Fruit fly (Drosophila melanogaster): ENCODE measurements around the gene FER.

FER gene

DNA sequence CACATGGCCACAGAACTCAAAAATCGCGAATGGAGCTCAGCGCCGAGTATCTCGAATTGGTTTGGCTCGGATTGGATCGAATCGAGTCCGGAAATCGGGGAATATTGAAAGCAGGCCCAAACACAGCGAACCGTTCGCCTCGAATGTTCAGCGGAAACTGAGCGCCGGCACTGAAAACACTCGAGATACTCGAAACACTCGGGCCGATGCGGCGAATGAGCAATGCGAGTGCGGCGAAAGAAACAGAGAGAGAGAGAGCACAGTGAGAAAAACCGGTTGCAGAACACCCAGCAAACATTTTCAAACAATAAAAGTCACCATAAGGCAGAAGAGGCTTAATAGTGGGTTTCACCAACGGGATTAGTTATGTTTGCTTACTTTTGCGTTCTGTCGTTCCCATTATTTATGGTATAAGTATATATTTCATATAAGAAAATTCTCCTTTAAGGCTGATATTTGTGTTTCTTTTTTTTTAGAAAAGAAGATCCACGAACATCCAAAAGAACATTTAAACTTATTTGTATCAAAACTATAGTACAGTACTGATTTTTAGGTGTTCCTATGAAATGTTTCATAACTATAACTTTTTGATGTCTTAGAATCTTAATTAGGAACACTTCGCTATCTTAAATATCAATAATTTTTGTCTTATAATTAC is at the start of gene FER:
TSS of gene FER (minus strand) at position 162 of the 658 bp plus-strand sequence.
- TF ChIP-seq Sin3A (optimal IDR thresholded peaks at IDR 0.05) (no peak), ttk (optimal IDR thresholded peaks at IDR 0.05) (no peak), h (optimal IDR thresholded peaks at IDR 0.05) (no peak), insv (optimal IDR thresholded peaks at IDR 0.05) (no peak), psq (optimal IDR thresholded peaks at IDR 0.05) (no peak), Myc (optimal IDR thresholded peaks at IDR 0.05) (no peak)

DNA sequence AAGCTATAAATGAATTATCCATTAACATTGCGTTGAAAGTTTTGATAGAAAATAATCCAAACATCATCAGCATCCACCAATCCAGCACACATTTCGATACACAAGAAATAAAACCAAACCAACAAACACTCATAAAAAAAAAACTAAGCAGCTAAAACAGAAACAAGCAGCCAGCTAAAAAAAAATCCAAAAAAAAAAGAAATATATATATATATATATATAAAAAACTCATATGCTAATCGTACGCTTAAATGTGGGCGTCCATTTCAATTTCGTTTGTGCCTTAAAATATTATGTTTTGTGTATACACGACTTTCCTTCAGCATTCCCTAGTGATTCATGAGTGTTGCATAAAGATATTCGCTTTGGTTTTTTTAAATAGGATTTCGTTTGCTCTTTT is 47.6 kb upstream of the FER start:
- no peak for TF ChIP-seq psq (optimal IDR thresholded peaks at IDR 0.05)
- no peak for TF ChIP-seq Myc (optimal IDR thresholded peaks at IDR 0.05)
- TF ChIP-seq Sin3A (optimal IDR thresholded peaks at IDR 0.05), result no peak
- TF ChIP-seq h (optimal IDR thresholded peaks at IDR 0.05), result no peak
- no peak for TF ChIP-seq insv (optimal IDR thresholded peaks at IDR 0.05)
- no peak for TF ChIP-seq ttk (optimal IDR thresholded peaks at IDR 0.05)

DNA sequence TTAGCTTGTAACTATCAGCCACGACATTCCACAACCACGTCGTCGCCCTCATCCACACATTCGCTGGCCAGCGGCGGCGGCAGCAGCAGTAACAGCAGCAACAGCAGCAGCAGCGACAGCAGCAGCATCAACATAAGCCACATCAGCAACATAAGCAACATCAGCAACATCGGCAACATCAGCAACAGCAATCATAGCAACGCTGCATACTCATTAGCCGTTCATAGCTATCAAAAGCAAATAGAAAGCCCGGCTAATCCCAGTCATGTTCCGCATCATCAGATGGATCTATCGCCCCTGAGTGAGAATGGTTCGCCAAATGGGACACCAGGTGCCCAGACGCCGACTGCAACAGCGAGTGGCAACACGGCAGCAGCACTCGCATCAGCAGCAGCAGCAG is 46.8 kb upstream of the FER start:
- TF ChIP-seq ttk (optimal IDR thresholded peaks at IDR 0.05) (no peak), psq (optimal IDR thresholded peaks at IDR 0.05) (no peak), Sin3A (optimal IDR thresholded peaks at IDR 0.05) (no peak), insv (optimal IDR thresholded peaks at IDR 0.05) (no peak), Myc (optimal IDR thresholded peaks at IDR 0.05) (no peak), h (optimal IDR thresholded peaks at IDR 0.05) (no peak)

DNA sequence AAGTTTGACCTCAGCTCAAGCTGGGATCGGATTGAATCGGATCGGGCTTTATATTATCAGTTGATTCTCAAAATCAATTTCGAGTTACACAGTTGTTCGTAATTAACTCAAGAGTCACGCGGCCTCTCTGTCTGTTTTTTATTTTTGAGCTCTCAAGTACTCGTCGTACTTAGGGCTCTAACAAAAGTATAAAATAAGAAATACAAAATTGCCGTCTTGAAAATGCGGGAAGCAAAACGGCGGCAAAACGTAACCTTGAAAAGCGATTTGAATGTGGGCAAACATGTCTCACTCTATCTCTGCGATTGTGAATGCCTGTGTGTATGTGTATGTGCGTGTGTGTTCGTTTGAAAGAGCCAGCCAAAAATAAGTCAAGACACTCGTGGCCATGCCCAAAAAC is 43.3 kb upstream of the FER start:
- TF ChIP-seq h (optimal IDR thresholded peaks at IDR 0.05) (no peak), ttk (optimal IDR thresholded peaks at IDR 0.05) (no peak), Sin3A (optimal IDR thresholded peaks at IDR 0.05) (no peak), Myc (optimal IDR thresholded peaks at IDR 0.05) (no peak), psq (optimal IDR thresholded peaks at IDR 0.05) (no peak), insv (optimal IDR thresholded peaks at IDR 0.05) (no peak)

DNA sequence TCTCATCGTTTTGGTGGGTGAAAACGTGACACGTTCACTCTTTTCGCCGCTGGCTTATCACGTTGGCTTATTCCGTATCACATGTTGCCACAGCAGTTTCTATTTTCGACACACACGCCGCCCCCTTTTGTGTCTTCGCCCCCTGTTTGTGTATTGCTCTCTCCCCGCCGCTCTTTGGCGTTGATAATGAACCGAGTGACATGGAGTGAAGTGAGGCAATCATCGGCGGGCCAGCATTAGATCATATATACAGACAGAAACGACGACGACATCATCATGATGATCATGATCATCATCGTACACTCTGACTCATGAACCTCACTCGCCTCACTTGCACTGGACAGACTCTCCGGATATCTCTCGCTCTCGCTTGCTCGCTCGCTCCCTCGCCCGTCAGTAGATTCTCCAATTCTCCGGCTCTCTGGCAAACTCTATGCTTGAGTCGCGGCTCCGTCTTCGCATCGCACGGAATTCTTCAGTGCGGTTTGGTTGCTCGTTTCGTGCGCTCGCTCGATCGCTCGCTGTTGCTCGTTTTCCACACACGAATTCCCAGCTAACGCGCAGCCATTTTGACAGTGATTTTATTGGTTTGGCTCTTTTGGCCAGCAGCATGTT is 42.1 kb upstream of the FER start:
- no peak for TF ChIP-seq h (optimal IDR thresholded peaks at IDR 0.05)
- no peak for TF ChIP-seq Sin3A (optimal IDR thresholded peaks at IDR 0.05)
- TF ChIP-seq ttk (optimal IDR thresholded peaks at IDR 0.05), result no peak
- TF ChIP-seq insv (optimal IDR thresholded peaks at IDR 0.05), result no peak
- TF ChIP-seq psq (optimal IDR thresholded peaks at IDR 0.05), result no peak
- TF ChIP-seq Myc (optimal IDR thresholded peaks at IDR 0.05), result no peak

DNA sequence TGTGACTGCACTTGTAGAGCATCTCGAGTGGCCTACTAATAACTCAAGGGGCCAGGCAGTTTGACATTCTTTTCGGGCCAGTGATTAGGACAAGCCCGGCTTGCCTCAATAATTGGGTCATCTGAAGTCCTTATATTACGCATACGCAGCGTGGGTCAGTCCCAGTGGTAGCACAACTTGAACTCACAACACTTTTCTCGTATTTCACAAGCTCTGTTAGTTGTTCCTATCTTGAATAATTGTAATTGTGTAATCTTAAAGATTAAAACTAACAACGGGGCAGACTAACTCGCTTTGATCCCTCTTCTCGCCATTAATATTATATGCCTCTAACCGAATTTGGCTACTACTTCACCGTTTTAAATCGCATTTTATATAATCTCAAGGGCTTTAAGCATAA is 41.6 kb upstream of the FER start:
- TF ChIP-seq Myc (optimal IDR thresholded peaks at IDR 0.05) (no peak), ttk (optimal IDR thresholded peaks at IDR 0.05) (no peak), h (optimal IDR thresholded peaks at IDR 0.05) (no peak), insv (optimal IDR thresholded peaks at IDR 0.05) (no peak)

DNA sequence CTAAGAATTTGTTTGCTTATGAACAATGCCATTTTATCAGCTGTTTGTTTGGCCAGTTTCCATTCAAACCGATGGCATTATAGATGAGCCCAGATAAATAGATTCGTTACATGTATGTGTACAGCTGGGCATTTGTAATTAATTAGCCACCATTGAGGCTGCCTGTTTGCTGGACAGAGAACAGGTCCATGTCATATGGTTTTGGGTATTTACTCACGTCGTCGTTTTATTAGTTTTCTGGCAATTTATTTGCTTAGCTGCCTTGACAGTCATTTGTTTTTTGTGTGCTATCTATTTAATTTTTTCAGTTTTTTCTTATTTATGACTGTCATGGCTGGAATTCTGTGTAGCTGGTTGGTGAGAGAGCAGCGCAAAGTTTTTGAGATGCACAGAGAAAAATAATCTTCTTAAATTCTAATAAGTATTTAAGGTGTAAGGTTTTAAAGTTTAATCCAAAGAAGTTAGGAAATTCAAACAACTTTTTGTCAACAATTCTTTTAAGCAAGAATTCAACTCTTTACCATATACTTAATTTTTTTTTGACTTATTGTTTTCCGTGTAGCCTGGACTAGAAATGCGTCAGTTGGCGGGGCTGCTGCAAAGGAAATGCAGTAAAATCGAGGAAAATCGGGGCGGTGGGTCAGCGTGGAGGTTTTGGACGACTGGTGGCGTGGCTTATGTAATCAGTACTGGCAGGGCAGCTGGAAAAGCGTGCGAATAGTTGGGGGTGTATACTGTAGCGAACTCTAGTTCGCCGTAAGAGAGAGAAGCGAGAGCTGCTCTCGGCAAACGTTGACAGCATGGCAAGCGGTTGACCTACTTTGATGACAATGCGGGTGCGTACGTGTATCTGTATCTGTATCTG is 40.4 kb upstream of the FER start:
- TF ChIP-seq insv (optimal IDR thresholded peaks at IDR 0.05), result no peak
- no peak for TF ChIP-seq h (optimal IDR thresholded peaks at IDR 0.05)

DNA sequence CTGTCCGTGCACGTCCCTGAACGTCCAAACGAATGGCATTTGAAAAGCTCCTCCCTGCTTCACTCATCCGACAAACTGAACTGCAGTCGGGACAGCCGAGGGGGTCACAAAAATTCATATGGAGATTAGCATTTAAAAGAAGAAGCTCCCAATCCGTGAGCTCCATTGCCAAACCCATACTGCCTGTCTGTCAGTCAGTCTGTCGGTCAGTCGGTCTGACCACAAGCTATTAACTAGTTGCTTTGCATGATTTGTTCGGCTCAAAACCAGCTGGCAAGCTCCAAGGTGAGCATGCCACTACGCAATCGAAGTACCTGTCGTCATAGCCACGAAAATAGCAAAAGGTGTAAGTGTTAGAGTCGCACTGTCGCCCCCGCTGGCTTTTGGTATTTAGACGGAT is 39.4 kb upstream of the FER start:
- no peak for TF ChIP-seq Sin3A (optimal IDR thresholded peaks at IDR 0.05)
- TF ChIP-seq Myc (optimal IDR thresholded peaks at IDR 0.05), result no peak
- TF ChIP-seq ttk (optimal IDR thresholded peaks at IDR 0.05), result no peak
- no peak for TF ChIP-seq psq (optimal IDR thresholded peaks at IDR 0.05)
- no peak for TF ChIP-seq insv (optimal IDR thresholded peaks at IDR 0.05)
- no peak for TF ChIP-seq h (optimal IDR thresholded peaks at IDR 0.05)

DNA sequence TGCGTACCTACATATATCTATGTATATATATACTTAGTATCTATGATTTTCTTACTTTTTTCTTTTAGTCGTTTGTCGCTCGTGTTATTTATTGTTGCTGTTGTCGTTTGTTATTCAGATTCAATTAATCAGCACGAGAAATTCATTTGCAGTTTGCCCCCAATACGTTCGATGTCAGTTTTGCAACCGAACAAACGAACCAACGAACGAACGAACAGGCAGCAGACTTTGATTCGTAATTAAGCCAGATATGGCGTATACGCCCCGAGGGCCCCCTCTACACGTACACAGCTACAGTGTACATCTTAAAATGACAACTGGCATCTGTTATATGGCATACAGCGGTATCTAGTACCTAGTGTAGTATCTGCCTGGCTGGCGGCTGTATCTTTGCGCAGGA is 38.9 kb upstream of the FER start:
- no peak for TF ChIP-seq Sin3A (optimal IDR thresholded peaks at IDR 0.05)
- no peak for TF ChIP-seq psq (optimal IDR thresholded peaks at IDR 0.05)
- TF ChIP-seq ttk (optimal IDR thresholded peaks at IDR 0.05), result no peak
- TF ChIP-seq Myc (optimal IDR thresholded peaks at IDR 0.05), result no peak
- TF ChIP-seq insv (optimal IDR thresholded peaks at IDR 0.05), result no peak
- no peak for TF ChIP-seq h (optimal IDR thresholded peaks at IDR 0.05)

DNA sequence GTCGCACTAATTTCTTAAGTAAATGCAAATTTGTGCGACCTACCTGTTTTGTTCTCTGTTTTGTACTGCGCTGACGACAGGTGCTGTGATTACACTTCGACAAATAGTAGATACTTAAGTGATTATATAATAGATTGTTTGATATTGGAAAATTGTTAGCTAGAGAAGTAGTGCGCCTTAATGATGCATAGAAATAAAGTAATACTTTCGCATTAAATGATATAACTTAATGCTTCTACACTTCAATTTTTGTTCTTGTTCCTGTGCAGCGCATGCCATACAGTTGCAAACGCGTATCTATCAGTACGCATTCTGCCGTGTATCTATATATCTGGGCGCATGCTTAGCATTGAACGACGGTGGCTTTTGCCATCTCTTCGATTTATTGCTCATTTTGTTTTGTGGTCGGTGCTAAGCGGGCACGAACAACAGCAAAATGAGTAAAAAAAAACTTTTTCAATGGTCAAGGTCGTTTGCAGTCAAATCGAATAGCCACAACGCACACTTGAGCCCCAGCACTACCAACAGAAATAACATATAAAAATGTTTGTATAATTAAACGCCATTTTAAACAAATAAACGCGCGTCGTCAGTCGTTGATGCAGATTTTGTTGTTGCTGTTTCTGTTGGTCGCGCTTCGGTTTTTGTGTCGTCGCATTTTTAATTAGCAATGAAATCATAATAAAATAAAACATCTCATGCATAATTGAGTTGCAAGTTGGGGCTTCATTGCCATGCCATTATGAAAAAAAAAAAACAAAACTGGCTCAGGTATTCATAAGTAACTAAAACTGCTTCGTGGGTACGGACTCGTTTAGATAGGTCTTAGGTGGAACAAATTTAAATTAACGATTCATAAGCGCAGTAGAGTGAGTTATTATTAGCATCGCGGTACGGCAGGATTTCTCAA is 36.3 kb upstream of the FER start:
- TF ChIP-seq insv (optimal IDR thresholded peaks at IDR 0.05), result no peak
- no peak for TF ChIP-seq psq (optimal IDR thresholded peaks at IDR 0.05)
- TF ChIP-seq Myc (optimal IDR thresholded peaks at IDR 0.05), result no peak
- no peak for TF ChIP-seq Sin3A (optimal IDR thresholded peaks at IDR 0.05)
- TF ChIP-seq h (optimal IDR thresholded peaks at IDR 0.05), result no peak
- no peak for TF ChIP-seq ttk (optimal IDR thresholded peaks at IDR 0.05)

DNA sequence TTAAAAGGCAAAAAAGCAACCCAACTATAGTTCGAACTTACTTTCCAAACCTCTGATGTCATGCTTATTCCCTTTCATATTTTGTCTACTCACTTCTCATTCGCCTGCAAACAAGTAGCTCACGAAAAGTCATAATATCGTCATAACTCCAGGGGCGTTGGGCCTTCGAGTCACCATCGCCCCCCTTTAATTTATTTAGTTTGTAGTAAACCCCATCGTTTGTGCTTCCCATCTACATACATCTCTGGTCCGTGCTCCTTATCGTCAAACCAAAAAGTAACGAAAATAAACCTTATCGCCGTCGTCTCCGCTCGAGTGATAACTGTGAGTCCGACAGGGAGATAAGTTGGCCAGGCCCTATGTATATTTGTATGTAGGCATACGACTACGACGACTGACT is 34.6 kb upstream of the FER start:
- TF ChIP-seq Myc (optimal IDR thresholded peaks at IDR 0.05) (no peak), Sin3A (optimal IDR thresholded peaks at IDR 0.05) (no peak)

Data from Kc167 (cell line).